Fruit fly (Drosophila melanogaster): ENCODE measurements around the gene CG11843.

Gene CG11843

dm6 chr3R:29088938-29089661, 35.0 kb downstream of the CG11843 start (continued):
- TF ChIP-seq salr (GFP tag; optimal IDR thresholded peaks at IDR 0.05) (peak in 1 of 2 experiments; percentile 46), esn (GFP tag; optimal IDR thresholded peaks at IDR 0.05) (peak; percentile 77), Lpt (GFP tag; optimal IDR thresholded peaks at IDR 0.05) (peak; percentile 42), fd59A (GFP tag; optimal IDR thresholded peaks at IDR 0.05) (peak; percentile 27), eg (GFP tag; IDR thresholded peaks at IDR 0.05) (peak; percentile 57; the same call in 2 of the 3 replicates), CG6163 (GFP tag; IDR thresholded peaks at IDR 0.05) (0 out of 3 replicates have a peak, but pooled peaks have one; percentile 24), Ets21C (GFP tag; optimal IDR thresholded peaks at IDR 0.05) (peak; percentile 32), CG11762 (GFP tag; optimal IDR thresholded peaks at IDR 0.05; ENCODE audit: insufficient read depth) (peak; percentile 38), CG8119 (GFP tag; IDR thresholded peaks at IDR 0.05) (peak; percentile 29; the same call in 2 of the 3 replicates), Hr4 (GFP tag; optimal IDR thresholded peaks at IDR 0.05) (peak; percentile 63), acj6 (GFP tag; optimal IDR thresholded peaks at IDR 0.05) (peak; percentile 63), CG11902 (GFP tag; optimal IDR thresholded peaks at IDR 0.05) (peak; percentile 20), svp (GFP tag) (peak; percentile 89), CG4318 (GFP tag; optimal IDR thresholded peaks at IDR 0.05) (no peak), lz (GFP tag; optimal IDR thresholded peaks at IDR 0.05) (peak; percentile 64), cyc (GFP tag; optimal IDR thresholded peaks at IDR 0.05) (peak; percentile 62), fkh (GFP tag; optimal IDR thresholded peaks at IDR 0.05) (no peak), dsx (GFP tag; optimal IDR thresholded peaks at IDR 0.05; ENCODE audit: poor library complexity, severe bottlenecking) (peak; percentile 12), topi (GFP tag; optimal IDR thresholded peaks at IDR 0.05) (peak; percentile 65), dac (GFP tag; optimal IDR thresholded peaks at IDR 0.05) (no peak), CG3919 (GFP tag; optimal IDR thresholded peaks at IDR 0.05) (peak; percentile 52), CG10669 (GFP tag; optimal IDR thresholded peaks at IDR 0.05) (peak; percentile 59), CG8632 (GFP tag; optimal IDR thresholded peaks at IDR 0.05) (peak; percentile 43), CG3032 (tag; optimal IDR thresholded peaks at IDR 0.05) (peak; percentile 45)

dm6 chr3R:29089662-29090007, 35.5 kb downstream of the CG11843 start:
- TF ChIP-seq Eip75B (GFP tag; optimal IDR thresholded peaks at IDR 0.05) = no peak
- TF ChIP-seq CG3919 (GFP tag; optimal IDR thresholded peaks at IDR 0.05) = peak; percentile 12
- TF ChIP-seq Gug (GFP tag; IDR thresholded peaks at IDR 0.05) = 0 out of 2 replicates have a peak, but pooled peaks have one; percentile 12
- TF ChIP-seq eg (GFP tag; IDR thresholded peaks at IDR 0.05) = peak; percentile 26; the same call in 1 of the 3 replicates
- TF ChIP-seq CG10631 (GFP tag; optimal IDR thresholded peaks at IDR 0.05) = no peak
- TF ChIP-seq CG6163 (GFP tag; IDR thresholded peaks at IDR 0.05) = 0 out of 3 replicates have a peak, but pooled peaks have one; percentile 34
- TF ChIP-seq achi (GFP tag; optimal IDR thresholded peaks at IDR 0.05) = peak; percentile 2

- TF ChIP-seq CG6163 (GFP tag; IDR thresholded peaks at IDR 0.05) (peak; percentile 50; the same call in 2 of the 3 replicates), Sox15 (GFP tag; optimal IDR thresholded peaks at IDR 0.05) (no peak), OdsH (GFP tag; optimal IDR thresholded peaks at IDR 0.05) (peak; percentile 38), Sox102F (GFP tag; optimal IDR thresholded peaks at IDR 0.05) (no peak), Hr4 (GFP tag; optimal IDR thresholded peaks at IDR 0.05) (peak; percentile 14), spab (GFP tag; optimal IDR thresholded peaks at IDR 0.05) (peak; percentile 56), CG6808 (GFP tag; optimal IDR thresholded peaks at IDR 0.05) (peak; percentile 60), CG11902 (GFP tag; optimal IDR thresholded peaks at IDR 0.05) (no peak), eg (GFP tag; IDR thresholded peaks at IDR 0.05) (no peak), salr (GFP tag; optimal IDR thresholded peaks at IDR 0.05) (peak; percentile 4 to 31), CG8632 (GFP tag; optimal IDR thresholded peaks at IDR 0.05) (peak; percentile 18), CG9139 (GFP tag; optimal IDR thresholded peaks at IDR 0.05) (peak; percentile 4), net (GFP tag; optimal IDR thresholded peaks at IDR 0.05) (peak; percentile 4), esn (GFP tag; optimal IDR thresholded peaks at IDR 0.05) (peak; percentile 31), Blimp-1 (GFP tag; optimal IDR thresholded peaks at IDR 0.05) (no peak), Sox14 (GFP tag; optimal IDR thresholded peaks at IDR 0.05) (peak; percentile 38), fd85E (GFP tag; optimal IDR thresholded peaks at IDR 0.05) (no peak), CG31627 (GFP tag; optimal IDR thresholded peaks at IDR 0.05) (peak; percentile 27), CG7368 (GFP tag; optimal IDR thresholded peaks at IDR 0.05) (peak; percentile 30), fd59A (GFP tag; optimal IDR thresholded peaks at IDR 0.05) (peak; percentile 60), svp (GFP tag) (no peak), Hr38 (GFP tag; optimal IDR thresholded peaks at IDR 0.05) (no peak), CG1621 (tag; optimal IDR thresholded peaks at IDR 0.05) (peak; percentile 31), CG10631 (GFP tag; optimal IDR thresholded peaks at IDR 0.05) (peak; percentile 69), topi (GFP tag; optimal IDR thresholded peaks at IDR 0.05) (peak; percentile 33), CG10669 (GFP tag; optimal IDR thresholded peaks at IDR 0.05) (peak; percentile 59), vri (GFP tag; optimal IDR thresholded peaks at IDR 0.05) (no peak), Ets21C (GFP tag; optimal IDR thresholded peaks at IDR 0.05) (peak; percentile 5), CG3032 (tag; optimal IDR thresholded peaks at IDR 0.05) (peak; percentile 63), dsx (GFP tag; optimal IDR thresholded peaks at IDR 0.05; ENCODE audit: poor library complexity, severe bottlenecking) (peak; percentile 49), Eip75B (GFP tag; optimal IDR thresholded peaks at IDR 0.05) (peak; percentile 44), CG4318 (GFP tag; optimal IDR thresholded peaks at IDR 0.05) (peak; percentile 3)
Measured at dm6 chr3R:29091609-29092008, 37.5 kb downstream of the CG11843 start.
